Worm (Caenorhabditis elegans): ENCODE results near the gene ZK899.5.

Gene ZK899.5

DNA sequence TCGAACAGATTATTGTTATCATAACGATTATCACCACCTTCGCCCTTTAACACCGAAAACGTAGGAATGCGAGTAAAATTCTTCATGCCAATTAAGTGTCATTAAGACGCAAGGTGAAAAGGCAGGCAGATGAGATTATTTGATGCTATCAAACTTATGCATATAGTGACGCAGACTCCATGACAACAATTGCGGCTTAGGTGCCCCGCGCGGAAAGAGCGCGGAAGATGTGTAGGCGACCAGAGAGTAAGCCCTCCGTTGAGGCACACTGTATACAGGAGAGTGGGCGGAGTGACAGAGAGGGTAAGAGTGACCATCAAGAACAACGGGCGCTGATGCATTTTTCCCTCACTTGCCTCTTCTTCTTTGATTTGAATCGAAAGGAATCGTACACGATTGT lies 33.9 kb upstream of the ZK899.5 start:
- peak; percentile 46 for TF ChIP-seq B0310.2 (tag; optimal IDR thresholded peaks at IDR 0.05)
- no peak for TF ChIP-seq scrt-1 (GFP tag; IDR thresholded peaks at IDR 0.05)

ce11 chrX:9491439-9491838 lies 30.7 kb upstream of the ZK899.5 start:
- TF ChIP-seq tbx-37 (GFP tag; conservative IDR thresholded peaks at IDR 0.05) = no peak
- no peak for TF ChIP-seq hmbx-1 (tag; optimal IDR thresholded peaks at IDR 0.05)

ce11 chrX:9489578-9489977 lies 28.8 kb upstream of the ZK899.5 start:
- TF ChIP-seq sea-1 (GFP tag; conservative IDR thresholded peaks at IDR 0.05) (no peak), ama-1 (optimal IDR thresholded peaks at IDR 0.05) (no peak), hnd-1 (tag; optimal IDR thresholded peaks at IDR 0.05) (no peak), ets-7 (tag; optimal IDR thresholded peaks at IDR 0.05) (no peak), tra-4 (tag; optimal IDR thresholded peaks at IDR 0.05) (no peak), tbx-11 (GFP tag; IDR thresholded peaks at IDR 0.05) (no peak), ceh-13 (GFP tag; optimal IDR thresholded peaks at IDR 0.05) (no peak), B0310.2 (tag; optimal IDR thresholded peaks at IDR 0.05) (no peak), hmg-4 (GFP tag; optimal IDR thresholded peaks at IDR 0.05) (no peak)

- no peak for TF ChIP-seq tbx-37 (GFP tag; conservative IDR thresholded peaks at IDR 0.05)
- TF ChIP-seq ets-7 (tag; optimal IDR thresholded peaks at IDR 0.05) = no peak
- no peak for TF ChIP-seq B0310.2 (tag; optimal IDR thresholded peaks at IDR 0.05)
- TF ChIP-seq ceh-36 (tag; optimal IDR thresholded peaks at IDR 0.05) = no peak
- no peak for TF ChIP-seq hmbx-1 (tag; optimal IDR thresholded peaks at IDR 0.05)
- TF ChIP-seq ama-1 (optimal IDR thresholded peaks at IDR 0.05) = no peak
- no peak for TF ChIP-seq pes-1 (GFP tag; IDR thresholded peaks at IDR 0.05)
- TF ChIP-seq hnd-1 (tag; optimal IDR thresholded peaks at IDR 0.05) = no peak
- no peak for TF ChIP-seq tra-4 (tag; optimal IDR thresholded peaks at IDR 0.05)
Observed at ce11 chrX:9486160-9486559, 25.4 kb upstream of the ZK899.5 start.

DNA sequence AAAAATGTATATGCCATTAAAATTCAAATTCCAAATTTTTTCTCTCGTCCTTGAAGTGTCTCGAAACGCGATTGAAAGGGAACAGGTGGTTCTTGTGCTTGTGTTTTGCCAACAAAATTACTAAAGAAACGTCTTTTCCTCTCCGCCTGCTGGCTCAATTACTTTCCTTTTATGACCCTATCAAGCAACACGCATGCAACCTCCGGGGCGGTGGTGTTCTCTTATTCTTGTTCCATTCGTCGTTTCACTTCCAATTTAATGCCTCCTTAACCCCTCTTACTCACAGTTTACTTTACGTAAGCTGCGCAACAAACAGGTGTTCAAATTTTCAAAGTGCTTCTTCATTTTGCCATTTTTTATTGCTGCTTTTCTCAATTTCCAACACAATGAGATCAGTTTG lies 23.0 kb upstream of the ZK899.5 start:
- no peak for TF ChIP-seq B0310.2 (tag; optimal IDR thresholded peaks at IDR 0.05)
- TF ChIP-seq sea-1 (GFP tag; conservative IDR thresholded peaks at IDR 0.05) = no peak
- no peak for TF ChIP-seq hmbx-1 (tag; optimal IDR thresholded peaks at IDR 0.05)
- no peak for TF ChIP-seq ama-1 (optimal IDR thresholded peaks at IDR 0.05)

DNA sequence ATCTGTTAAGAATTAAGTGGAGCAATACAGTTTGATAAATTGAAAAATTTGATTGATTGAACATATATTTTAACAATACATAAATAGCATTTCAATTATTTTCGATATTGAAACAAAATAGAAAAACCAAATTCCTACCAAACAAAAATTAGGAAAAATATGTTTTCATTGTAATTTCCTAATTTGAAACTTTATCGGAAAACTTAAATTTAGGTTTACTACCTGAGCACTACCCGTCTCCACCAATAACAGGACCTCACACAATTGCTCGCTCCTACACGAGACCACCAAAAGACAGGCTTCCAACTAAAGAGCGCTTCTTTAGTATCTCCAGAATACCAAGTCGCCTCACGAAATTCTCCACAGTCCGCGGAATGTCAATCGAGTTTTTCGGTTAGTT lies 16.0 kb upstream of the ZK899.5 start:
- TF ChIP-seq scrt-1 (GFP tag; IDR thresholded peaks at IDR 0.05) = no peak
- no peak for TF ChIP-seq ceh-36 (tag; optimal IDR thresholded peaks at IDR 0.05)
- TF ChIP-seq hmg-4 (GFP tag; optimal IDR thresholded peaks at IDR 0.05) = no peak
- TF ChIP-seq hnd-1 (tag; optimal IDR thresholded peaks at IDR 0.05) = no peak
- no peak for TF ChIP-seq ceh-13 (GFP tag; optimal IDR thresholded peaks at IDR 0.05)
- TF ChIP-seq flt-1 (GFP tag; IDR thresholded peaks at IDR 0.05) = no peak
- no peak for TF ChIP-seq tbx-37 (GFP tag; conservative IDR thresholded peaks at IDR 0.05)
- no peak for TF ChIP-seq F13C5.2 (tag; optimal IDR thresholded peaks at IDR 0.05)

ce11 chrX:9472170-9472569 lies 11.4 kb upstream of the ZK899.5 start, which contains the start of gene gap-2:
TSS of gene gap-2 (plus strand) at chrX:9472470.
- no peak for TF ChIP-seq tra-4 (tag; optimal IDR thresholded peaks at IDR 0.05)
- no peak for TF ChIP-seq tbx-11 (GFP tag; IDR thresholded peaks at IDR 0.05)
- no peak for TF ChIP-seq ets-7 (tag; optimal IDR thresholded peaks at IDR 0.05)
- TF ChIP-seq ama-1 (optimal IDR thresholded peaks at IDR 0.05) = no peak
- TF ChIP-seq hnd-1 (tag; optimal IDR thresholded peaks at IDR 0.05) = no peak
- TF ChIP-seq aly-1 (tag; optimal IDR thresholded peaks at IDR 0.05) = no peak

DNA sequence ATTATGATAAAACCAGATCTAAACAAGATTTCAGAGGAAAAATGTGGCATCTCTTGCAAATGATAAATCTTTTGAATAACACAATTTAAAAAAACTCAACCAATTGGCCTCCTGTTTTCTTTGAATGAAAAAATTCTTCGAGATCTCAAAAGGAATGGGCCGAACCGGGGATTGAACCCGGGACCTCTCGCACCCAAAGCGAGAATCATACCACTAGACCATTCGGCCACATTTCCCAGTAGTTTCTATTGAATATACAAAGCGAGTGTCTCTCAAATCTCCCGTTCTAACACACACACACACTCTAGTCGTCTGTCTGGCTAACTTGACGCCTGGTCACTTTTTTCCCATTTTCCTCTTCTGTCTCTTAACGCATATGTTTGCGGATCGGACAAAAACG lies 6.8 kb upstream of the ZK899.5 start:
- TF ChIP-seq hmg-4 (GFP tag; optimal IDR thresholded peaks at IDR 0.05) (peak; percentile 90), F13C5.2 (tag; optimal IDR thresholded peaks at IDR 0.05) (peak; percentile 94), aly-1 (tag; optimal IDR thresholded peaks at IDR 0.05) (peak; percentile 90), ama-1 (optimal IDR thresholded peaks at IDR 0.05) (no peak), scrt-1 (GFP tag; IDR thresholded peaks at IDR 0.05) (peak; percentile 92), sea-1 (GFP tag; conservative IDR thresholded peaks at IDR 0.05) (peak; percentile 91), ceh-13 (GFP tag; optimal IDR thresholded peaks at IDR 0.05) (peak; percentile 78), ceh-36 (tag; optimal IDR thresholded peaks at IDR 0.05) (peak; percentile 88), ets-7 (tag; optimal IDR thresholded peaks at IDR 0.05) (peak; percentile 72), flt-1 (GFP tag; IDR thresholded peaks at IDR 0.05) (peak; percentile 93), tbx-37 (GFP tag; conservative IDR thresholded peaks at IDR 0.05) (peak; percentile 84), B0310.2 (tag; optimal IDR thresholded peaks at IDR 0.05) (peak; percentile 89), hmbx-1 (tag; optimal IDR thresholded peaks at IDR 0.05) (peak; percentile 79), hnd-1 (tag; optimal IDR thresholded peaks at IDR 0.05) (peak; percentile 84), tbx-11 (GFP tag; IDR thresholded peaks at IDR 0.05) (peak; percentile 90), pes-1 (GFP tag; IDR thresholded peaks at IDR 0.05) (peak; percentile 96), tra-4 (tag; optimal IDR thresholded peaks at IDR 0.05) (peak; percentile 45)

ce11 chrX:9465722-9466132 lies 5.0 kb upstream of the ZK899.5 start:
- TF ChIP-seq F13C5.2 (tag; optimal IDR thresholded peaks at IDR 0.05) (peak; percentile 93), hmbx-1 (tag; optimal IDR thresholded peaks at IDR 0.05) (no peak), tbx-37 (GFP tag; conservative IDR thresholded peaks at IDR 0.05) (no peak; the same call in 1 of the 2 replicates), flt-1 (GFP tag; IDR thresholded peaks at IDR 0.05) (peak; percentile 19; the same call in 1 of the 2 replicates), B0310.2 (tag; optimal IDR thresholded peaks at IDR 0.05) (no peak), hmg-4 (GFP tag; optimal IDR thresholded peaks at IDR 0.05) (peak; percentile 24)

All from whole organism, early embryonic.